Fruit fly (Drosophila melanogaster): ENCODE data around the gene CCT2.
A peak's percentile ranks its signal among the peaks of the same experiment; 100 is the strongest.

CCT2 gene

dm6 chrX:9047725-9048384 is 41.5 kb upstream of the CCT2 start (continued):
- TF ChIP-seq CG10669 (GFP tag; optimal IDR thresholded peaks at IDR 0.05) (peak; percentile 82), CG8319 (GFP tag; optimal IDR thresholded peaks at IDR 0.05) (peak; percentile 42), dac (GFP tag; optimal IDR thresholded peaks at IDR 0.05) (peak; percentile 44), Ets96B (tag; optimal IDR thresholded peaks at IDR 0.05) (peak; percentile 92), CG16779 (tag; optimal IDR thresholded peaks at IDR 0.05) (peak; percentile 65), CG3919 (GFP tag; optimal IDR thresholded peaks at IDR 0.05) (peak; percentile 75), CG32006 (GFP tag; optimal IDR thresholded peaks at IDR 0.05) (peak; percentile 87), Ets21C (GFP tag; optimal IDR thresholded peaks at IDR 0.05) (no peak), acj6 (GFP tag; optimal IDR thresholded peaks at IDR 0.05) (peak; percentile 77), eg (GFP tag; IDR thresholded peaks at IDR 0.05) (peak; percentile 80), CG8119 (GFP tag; IDR thresholded peaks at IDR 0.05) (peak; percentile 88), CG7368 (GFP tag; optimal IDR thresholded peaks at IDR 0.05) (peak; percentile 45), Smox (GFP tag; optimal IDR thresholded peaks at IDR 0.05) (peak; percentile 57), Hr4 (GFP tag; optimal IDR thresholded peaks at IDR 0.05) (peak; percentile 80), CG6854 (GFP tag; optimal IDR thresholded peaks at IDR 0.05) (peak; percentile 40), Lpt (GFP tag; optimal IDR thresholded peaks at IDR 0.05) (peak; percentile 76), Eip75B (GFP tag; optimal IDR thresholded peaks at IDR 0.05) (peak; percentile 76), Hr39 (GFP tag; optimal IDR thresholded peaks at IDR 0.05) (peak; percentile 17), spab (GFP tag; optimal IDR thresholded peaks at IDR 0.05) (peak; percentile 81), esn (GFP tag; optimal IDR thresholded peaks at IDR 0.05) (peak; percentile 63), CG6808 (GFP tag; optimal IDR thresholded peaks at IDR 0.05) (peak; percentile 88), Gug (GFP tag; IDR thresholded peaks at IDR 0.05) (peak; percentile 58), cyc (GFP tag; optimal IDR thresholded peaks at IDR 0.05) (peak; percentile 27), ss (GFP tag; optimal IDR thresholded peaks at IDR 0.05) (peak; percentile 79 to 80), Eip93F (GFP tag; optimal IDR thresholded peaks at IDR 0.05) (no peak), lz (GFP tag; optimal IDR thresholded peaks at IDR 0.05) (peak; percentile 58)

DNA sequence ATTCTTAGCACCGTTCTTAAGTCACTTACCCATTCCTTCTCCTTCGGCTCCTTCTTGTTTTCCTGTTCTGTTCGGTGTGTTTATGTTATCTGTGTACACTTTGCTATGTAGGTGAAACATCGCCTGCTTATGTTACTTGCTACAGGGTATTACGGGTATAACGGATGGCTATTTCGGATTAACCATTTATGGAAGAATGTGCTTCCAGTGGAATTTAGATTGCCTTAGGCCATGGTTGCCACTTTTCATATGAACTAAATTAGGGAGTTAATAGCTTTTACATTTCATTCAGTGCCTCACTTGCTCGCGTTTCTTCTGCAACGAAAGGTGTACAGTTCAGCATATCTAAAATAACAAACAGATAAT is 40.9 kb upstream of the CCT2 start:
- TF ChIP-seq OdsH (GFP tag; optimal IDR thresholded peaks at IDR 0.05) (peak; percentile 24), Hr39 (GFP tag; optimal IDR thresholded peaks at IDR 0.05) (peak; percentile 20), Ets21C (GFP tag; optimal IDR thresholded peaks at IDR 0.05) (no peak), pdm3 (GFP tag; optimal IDR thresholded peaks at IDR 0.05) (no peak), Eip78C (GFP tag) (peak; percentile 55), CG10669 (GFP tag; optimal IDR thresholded peaks at IDR 0.05) (peak; percentile 23), CG31627 (GFP tag; optimal IDR thresholded peaks at IDR 0.05) (peak; percentile 16), Hr4 (GFP tag; optimal IDR thresholded peaks at IDR 0.05) (no peak), CG32006 (GFP tag; optimal IDR thresholded peaks at IDR 0.05) (peak; percentile 31), eg (GFP tag; IDR thresholded peaks at IDR 0.05) (no peak), Sox102F (GFP tag; optimal IDR thresholded peaks at IDR 0.05) (peak; percentile 14), acj6 (GFP tag; optimal IDR thresholded peaks at IDR 0.05) (peak; percentile 33), fd59A (GFP tag; optimal IDR thresholded peaks at IDR 0.05) (peak; percentile 7), cyc (GFP tag; optimal IDR thresholded peaks at IDR 0.05) (peak; percentile 17), Ets96B (tag; optimal IDR thresholded peaks at IDR 0.05) (no peak), CG8119 (GFP tag; IDR thresholded peaks at IDR 0.05) (peak; percentile 22; the same call in 1 of the 3 replicates), esn (GFP tag; optimal IDR thresholded peaks at IDR 0.05) (no peak), svp (GFP tag) (peak; percentile 51), fkh (GFP tag; optimal IDR thresholded peaks at IDR 0.05) (peak; percentile 28), CG6808 (GFP tag; optimal IDR thresholded peaks at IDR 0.05) (peak; percentile 8), Hr38 (GFP tag; optimal IDR thresholded peaks at IDR 0.05) (no peak), salr (GFP tag; optimal IDR thresholded peaks at IDR 0.05) (no peak), CG8319 (GFP tag; optimal IDR thresholded peaks at IDR 0.05) (no peak)

DNA sequence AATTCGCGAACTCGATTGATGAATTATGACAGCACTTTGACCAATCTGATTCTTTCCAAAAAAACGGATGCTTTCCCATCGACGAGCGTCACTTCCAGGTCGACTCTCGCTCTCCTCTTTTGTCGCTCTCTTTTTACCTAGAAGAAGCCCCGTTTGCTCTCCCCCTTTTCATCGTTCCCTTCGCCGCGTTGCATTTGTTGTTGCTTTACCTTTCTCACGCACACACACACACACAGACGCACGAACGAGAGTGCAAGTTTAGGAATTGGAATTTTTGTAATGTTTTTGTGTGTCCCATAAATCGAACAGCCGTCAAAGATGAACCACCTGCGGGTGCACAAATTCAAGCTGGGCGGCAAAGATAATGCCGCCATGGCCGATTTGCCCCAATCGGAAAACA is 40.4 kb upstream of the CCT2 start:
- TF ChIP-seq CG6808 (GFP tag; optimal IDR thresholded peaks at IDR 0.05) (no peak), Hr4 (GFP tag; optimal IDR thresholded peaks at IDR 0.05) (no peak), CG6276 (GFP tag; optimal IDR thresholded peaks at IDR 0.05) (no peak), Blimp-1 (GFP tag; optimal IDR thresholded peaks at IDR 0.05) (no peak), Eip93F (GFP tag; optimal IDR thresholded peaks at IDR 0.05) (no peak), dac (GFP tag; optimal IDR thresholded peaks at IDR 0.05) (no peak)
